Worm (Caenorhabditis elegans) whole organism, young adult: ENCODE measurements around the gene nhr-28.

Experiments used
- F49E8.2 ChIP-seq: sonication (generic microtip); optimal IDR thresholded peaks from 3 replicates; lab custom pipeline; 2017; ENCODE audit warnings: missing genetic modification characterization, mild to moderate bottlenecking, missing compliant biosample characterization, antibody characterized with exemption, moderate library complexity; ENCODE audit not compliant: insufficient read depth
- F57C9.4 ChIP-seq: sonication (generic microtip); optimal IDR thresholded peaks from 2 replicates; lab custom pipeline; 2017; ENCODE audit warnings: mild to moderate bottlenecking, missing genetic modification characterization, missing compliant biosample characterization
- Y79H2A.3 ChIP-seq: fragments of 200-800 bp; sonication (Bioruptor generic); conservative IDR thresholded peaks from 2 replicates; pipeline ENCODE4 v1.3.6; 2022; ENCODE audit warnings: missing genetic modification reagents, missing genetic modification characterization, missing compliant biosample characterization
- ccch-3 ChIP-seq: fragments of 200-800 bp; sonication (Bioruptor generic); optimal IDR thresholded peaks from 2 replicates; lab custom pipeline; 2018; ENCODE audit warnings: mild to moderate bottlenecking, missing genetic modification characterization, missing compliant biosample characterization
- cebp-2 ChIP-seq: fragments of 200-800 bp; sonication (Bioruptor generic); IDR thresholded peaks from 2 replicates; pipeline ENCODE4 v1.3.6; 2022; ENCODE audit warnings: missing genetic modification characterization, missing compliant biosample characterization
- ceh-27 ChIP-seq: fragments of 200-800 bp; sonication (Bioruptor generic); optimal IDR thresholded peaks from 2 replicates; lab custom pipeline; 2018; ENCODE audit warnings: mild to moderate bottlenecking, missing genetic modification characterization, moderate library complexity, missing compliant biosample characterization
- ceh-91 ChIP-seq: fragments of 200-800 bp; sonication (Bioruptor generic); IDR thresholded peaks from 2 replicates; pipeline ENCODE4 v1.3.6; 2022; ENCODE audit warnings: missing genetic modification reagents, missing genetic modification characterization, missing compliant biosample characterization
- dpff-1 ChIP-seq: sonication (generic microtip); optimal IDR thresholded peaks from 2 replicates; lab custom pipeline; 2017; ENCODE audit warnings: mild to moderate bottlenecking, missing genetic modification characterization, missing compliant biosample characterization
- dpl-1 ChIP-seq: fragments of 150-350 bp; optimal IDR thresholded peaks from 2 replicates; lab custom pipeline; 2014; ENCODE audit warnings: missing biosample characterization, missing genetic modification reagents, missing genetic modification characterization
- egl-18 ChIP-seq: fragments of 200-800 bp; sonication (Bioruptor generic); IDR thresholded peaks from 2 replicates; pipeline ENCODE4 v1.3.6; 2022; ENCODE audit warnings: missing genetic modification reagents, missing genetic modification characterization, missing compliant biosample characterization
- ekl-4 ChIP-seq: fragments of 200-800 bp; sonication (Bioruptor generic); IDR thresholded peaks from 2 replicates; pipeline ENCODE4 v1.3.6; 2022; ENCODE audit warnings: missing genetic modification reagents, missing genetic modification characterization, missing compliant biosample characterization
- gei-17 ChIP-seq: fragments of 200-800 bp; sonication (Bioruptor generic); optimal IDR thresholded peaks from 2 replicates; lab custom pipeline; 2018; ENCODE audit warnings: mild to moderate bottlenecking, missing genetic modification characterization, missing compliant biosample characterization
- him-1 ChIP-seq: sonication (generic microtip); optimal IDR thresholded peaks from 2 replicates; lab custom pipeline; 2016; ENCODE audit warnings: missing genotype, missing genetic modification reagents, missing genetic modification characterization, missing compliant biosample characterization
- hlh-26 ChIP-seq: fragments of 200-800 bp; sonication (Bioruptor generic); conservative IDR thresholded peaks from 2 replicates; pipeline ENCODE4 v1.3.6; 2022; ENCODE audit warnings: missing genetic modification reagents, missing genetic modification characterization, missing compliant biosample characterization
- hmg-1.2 ChIP-seq: fragments of 200-800 bp; sonication (Bioruptor generic); IDR thresholded peaks from 2 replicates; pipeline ENCODE4 v1.3.6; 2022; ENCODE audit warnings: missing genetic modification reagents, missing genetic modification characterization, missing compliant biosample characterization
- hrde-1 ChIP-seq: sonication (generic microtip); optimal IDR thresholded peaks from 2 replicates; lab custom pipeline; 2016; ENCODE audit warnings: missing genetic modification characterization, mild to moderate bottlenecking, missing compliant biosample characterization, moderate library complexity, missing genotype, missing genetic modification reagents, borderline replicate concordance
- lag-1 ChIP-seq: fragments of 200-800 bp; sonication (Bioruptor generic); IDR thresholded peaks from 2 replicates; pipeline ENCODE4 v1.3.6; 2022; ENCODE audit warnings: missing genetic modification reagents, missing genetic modification characterization, missing compliant biosample characterization
- lin-26 ChIP-seq: fragments of 200-800 bp; sonication (Bioruptor generic); IDR thresholded peaks from 2 replicates; pipeline ENCODE4 v1.3.6; 2022; ENCODE audit warnings: missing genetic modification reagents, missing genetic modification characterization, missing compliant biosample characterization
- lin-54 ChIP-seq: fragments of 200-800 bp; sonication (Bioruptor generic); optimal IDR thresholded peaks from 2 replicates; lab custom pipeline; 2018; ENCODE audit warnings: mild to moderate bottlenecking, missing genetic modification characterization, missing compliant biosample characterization
- madf-8 ChIP-seq: fragments of 200-800 bp; sonication (Bioruptor generic); conservative IDR thresholded peaks from 2 replicates; pipeline ENCODE4 v1.3.6; 2022; ENCODE audit warnings: missing genetic modification reagents, missing genetic modification characterization, missing compliant biosample characterization
- nhr-27 ChIP-seq: fragments of 200-800 bp; sonication (Bioruptor generic); optimal IDR thresholded peaks from 2 replicates; lab custom pipeline; 2018; ENCODE audit warnings: mild to moderate bottlenecking, missing genetic modification characterization, moderate library complexity, missing compliant biosample characterization
- nhr-80 ChIP-seq: sonication (generic microtip); optimal IDR thresholded peaks from 2 replicates; lab custom pipeline; 2016; ENCODE audit warnings: missing genetic modification characterization, missing compliant biosample characterization
- repo-1 ChIP-seq: sonication (generic microtip); optimal IDR thresholded peaks from 2 replicates; lab custom pipeline; 2017; ENCODE audit warnings: mild to moderate bottlenecking, missing genetic modification characterization, missing compliant biosample characterization
- rpc-1 ChIP-seq, 2 experiments: fragments of 150-350 bp in 1 of 2; sonication (generic microtip) in 1 of 2; optimal IDR thresholded peaks; 2 replicates each; lab custom pipeline; 2014 to 2018; ENCODE audit warnings: missing biosample characterization in 1 of 2, missing genetic modification characterization in 1 of 2, missing genetic modification reagents in 1 of 2, missing genotype in 1 of 2
- snpc-4 ChIP-seq, 5 experiments: fragments of 150-350 bp in 1 of 5; sonication (generic microtip) in 4 of 5; optimal IDR thresholded peaks; 2 replicates each; lab custom pipeline; 2014 to 2018; ENCODE audit warnings: missing genetic modification characterization in 5 of 5, missing biosample characterization in 3 of 5, antibody characterized with exemption in 2 of 5, mild to moderate bottlenecking in 2 of 5, missing compliant biosample characterization in 2 of 5, missing genotype in 2 of 5, moderate library complexity in 2 of 5, missing genetic modification reagents in 1 of 5
- zfh-2 ChIP-seq: fragments of 200-800 bp; sonication (Bioruptor generic); conservative IDR thresholded peaks from 2 replicates; pipeline ENCODE4 v1.3.6; 2022; ENCODE audit warnings: missing genetic modification reagents, missing genetic modification characterization, missing compliant biosample characterization
- ztf-26 ChIP-seq: sonication (generic microtip); optimal IDR thresholded peaks from 2 replicates; lab custom pipeline; 2017; ENCODE audit warnings: missing genetic modification characterization, missing compliant biosample characterization

The nhr-28 gene

DNA sequence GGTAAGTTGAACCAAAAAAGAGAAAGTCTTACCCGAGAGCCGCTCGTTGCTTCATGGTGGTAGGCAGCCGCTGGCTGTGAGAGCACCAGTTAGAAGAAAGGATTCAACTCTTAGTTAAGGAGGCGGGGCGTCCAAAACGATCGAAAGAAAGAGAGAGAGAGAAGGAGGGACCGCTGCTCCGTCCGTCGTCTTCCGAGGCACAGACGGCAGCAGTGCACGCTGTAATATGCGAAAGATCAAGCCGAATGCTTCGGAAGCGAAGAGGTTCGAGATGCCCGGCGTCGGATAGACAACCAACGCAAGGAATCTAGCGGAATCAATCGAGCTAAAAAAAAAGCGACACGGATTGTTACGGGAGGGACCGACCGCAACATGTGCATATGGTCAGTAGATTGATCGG is 34.5 kb downstream of the nhr-28 start, which contains the start of gene let-2:
TSS of gene let-2 (minus strand) at position 68 of the 400 bp plus-strand sequence.
- peak; percentile 86 for TF ChIP-seq zfh-2 (GFP tag; lab: Robert Waterston, UW)
- TF ChIP-seq rpc-1 (optimal IDR thresholded peaks at IDR 0.05; lab: Kevin White, UChicago): no peak
- no peak for TF ChIP-seq rpc-1 (tag; optimal IDR thresholded peaks at IDR 0.05; lab: Kevin White, UChicago)

DNA sequence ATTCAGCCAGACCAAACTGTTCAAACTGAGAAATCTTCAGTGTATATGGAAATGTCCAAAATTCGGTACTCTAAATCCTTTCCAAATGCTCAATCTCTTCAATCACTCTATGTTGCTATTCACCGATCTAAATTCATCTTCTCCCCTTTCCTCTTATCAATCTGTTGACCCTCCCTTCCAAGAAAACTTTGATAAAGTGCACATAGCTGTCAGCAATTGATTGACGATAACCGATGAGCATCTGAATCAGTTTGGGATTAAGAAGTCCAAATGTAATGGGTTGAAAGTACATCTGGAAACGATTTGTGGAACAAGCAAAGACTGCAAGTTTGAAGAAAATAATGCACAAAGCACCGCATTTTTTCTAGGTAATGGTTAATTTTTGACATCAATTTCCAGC is 35.2 kb downstream of the nhr-28 start:
- no peak for TF ChIP-seq rpc-1 (optimal IDR thresholded peaks at IDR 0.05; lab: Kevin White, UChicago)
- TF ChIP-seq rpc-1 (tag; optimal IDR thresholded peaks at IDR 0.05; lab: Kevin White, UChicago): no peak
- no peak for TF ChIP-seq him-1 (tag; lab: Kevin White, UChicago)
- no peak for TF ChIP-seq lag-1 (GFP tag; lab: Robert Waterston, UW)
- no peak for TF ChIP-seq ceh-91 (GFP tag; lab: Robert Waterston, UW)
- no peak for TF ChIP-seq dpl-1
- no peak for TF ChIP-seq cebp-2 (GFP tag; lab: Robert Waterston, UW)
- TF ChIP-seq ztf-26: no peak
- no peak for TF ChIP-seq F49E8.2 (tag; lab: Kevin White, UChicago)
- no peak for TF ChIP-seq lin-26 (GFP tag; lab: Robert Waterston, UW)

DNA sequence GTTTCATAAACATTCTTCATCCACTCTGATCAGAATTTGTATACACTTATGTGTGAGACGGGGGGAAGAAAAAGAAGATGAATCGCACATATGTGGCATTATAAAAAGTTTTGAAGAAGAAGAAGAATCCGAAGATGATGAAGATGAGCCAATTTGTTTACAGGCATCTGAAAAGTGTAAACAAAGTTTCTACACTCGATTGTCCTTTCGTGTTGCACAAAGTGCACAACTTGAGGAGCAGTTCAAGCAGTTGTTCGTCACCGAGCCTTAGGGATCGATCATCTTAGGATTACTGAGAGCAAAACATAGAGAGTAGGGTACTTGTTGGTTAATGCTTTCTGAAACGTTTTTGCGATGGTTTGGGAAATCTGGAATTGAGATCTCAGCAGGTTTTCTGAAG is 36.3 kb downstream of the nhr-28 start:
- no peak for TF ChIP-seq repo-1 (tag; lab: Kevin White, UChicago)

DNA sequence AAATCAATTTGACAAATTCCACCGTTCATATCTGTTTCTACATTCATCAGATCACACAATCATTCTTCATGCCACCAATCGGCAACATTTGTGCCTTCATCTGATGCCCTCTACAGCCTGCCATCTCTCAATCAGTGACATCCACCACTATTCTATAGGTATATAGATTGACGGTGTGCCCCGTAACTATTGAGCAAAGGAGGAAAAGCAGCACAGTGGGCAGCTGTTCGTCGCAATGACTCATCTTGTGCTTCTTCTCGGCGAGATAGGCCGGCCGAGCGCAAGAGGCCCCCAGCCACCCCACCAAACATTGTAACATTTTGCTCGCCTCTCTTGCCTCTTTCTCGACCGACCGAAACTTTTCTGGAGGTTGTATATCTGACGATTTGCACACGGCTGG is 37.3 kb downstream of the nhr-28 start:
- TF ChIP-seq madf-8: no peak
- no peak for TF ChIP-seq hrde-1
- TF ChIP-seq zfh-2 (GFP tag; lab: Robert Waterston, UW): peak; percentile 87
- no peak for TF ChIP-seq dpff-1 (tag; lab: Kevin White, UChicago)
- TF ChIP-seq hlh-26: no peak

DNA sequence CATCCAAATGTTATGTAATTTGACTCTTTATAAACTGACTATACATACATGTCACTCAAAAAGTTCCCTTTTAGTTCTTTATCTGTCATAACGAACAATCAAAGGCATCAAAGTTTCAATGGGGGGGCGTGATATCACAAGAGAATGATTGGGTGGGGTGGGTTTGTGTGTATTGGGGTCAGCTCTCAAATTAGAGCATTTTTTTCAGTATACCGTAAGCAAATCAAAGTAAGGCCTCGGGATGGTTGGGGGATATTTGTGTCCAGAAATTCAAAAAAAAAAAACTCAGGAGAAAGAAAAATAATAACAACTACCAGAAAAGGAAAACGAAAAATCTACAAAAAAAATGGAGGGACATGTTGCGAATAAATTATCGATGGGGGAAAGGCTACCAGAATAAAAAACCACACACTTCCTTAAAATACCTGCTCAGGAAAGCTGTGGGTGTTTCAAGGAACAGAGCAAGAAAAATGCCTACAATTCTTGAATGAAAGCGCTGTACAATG is 43.7 kb downstream of the nhr-28 start, which contains the start of gene F01G12.18:
TSS of gene F01G12.18 (minus strand) at position 51 of the 506 bp plus-strand sequence.
- TF ChIP-seq nhr-80 (tag; lab: Kevin White, UChicago): peak; percentile 29
- no peak for TF ChIP-seq gei-17 (GFP tag; lab: Kevin White, UChicago)

DNA sequence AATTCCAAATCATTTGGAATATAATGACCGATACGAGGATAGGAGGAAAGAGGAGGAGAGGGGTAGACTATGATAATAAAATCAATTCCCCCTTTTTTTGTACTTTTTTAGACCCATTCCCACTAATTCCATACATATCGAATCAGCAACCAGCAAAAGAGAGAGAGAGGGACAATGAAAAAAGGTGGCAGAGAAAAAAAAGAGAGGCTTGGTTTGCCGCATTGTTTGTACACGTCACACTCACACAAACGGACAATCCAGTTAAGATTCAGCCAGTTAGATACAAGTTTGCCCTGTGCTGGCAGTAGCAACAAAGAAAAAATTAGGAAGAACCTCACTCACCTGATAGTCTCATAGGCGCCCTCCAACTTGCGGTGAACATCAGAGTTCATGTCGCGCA is 46.1 kb downstream of the nhr-28 start:
- TF ChIP-seq snpc-4 (GFP tag; optimal IDR thresholded peaks at IDR 0.05; lab: Kevin White, UChicago) (no peak), snpc-4 (tag; optimal IDR thresholded peaks at IDR 0.05; lab: Kevin White, UChicago) (no peak), egl-18 (no peak), hmg-1.2 (GFP tag; lab: Robert Waterston, UW) (no peak), lin-54 (GFP tag; lab: Kevin White, UChicago) (no peak), F57C9.4 (no peak)

DNA sequence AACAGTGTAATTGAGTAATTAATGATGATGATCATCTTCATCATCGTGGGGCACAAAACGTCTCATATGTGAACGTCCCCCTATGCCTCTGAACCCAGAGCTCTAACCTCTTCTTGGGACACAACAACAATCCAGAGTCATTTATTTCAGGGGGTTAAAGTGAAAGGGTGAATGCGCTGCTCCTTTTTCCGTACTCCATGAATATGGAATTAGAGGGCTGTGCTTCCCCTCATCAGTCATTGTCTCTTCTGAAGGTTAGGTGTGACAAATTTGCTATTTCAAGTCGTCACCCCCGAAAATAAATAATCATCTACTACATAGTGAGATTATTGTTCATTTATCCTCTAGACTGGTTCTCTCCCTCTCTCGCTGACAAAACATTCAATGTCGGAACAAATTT is 47.5 kb downstream of the nhr-28 start:
- TF ChIP-seq ekl-4 (no peak), ceh-27 (GFP tag; lab: Kevin White, UChicago) (no peak), nhr-27 (tag; lab: Kevin White, UChicago) (no peak), ccch-3 (no peak), Y79H2A.3 (GFP tag; lab: Robert Waterston, UW) (no peak), dpff-1 (tag; lab: Kevin White, UChicago) (no peak)
- TF ChIP-seq, all 124 proteins: peak for 0
